Fruit fly (Drosophila melanogaster): ENCODE data around the gene ranshi.
A peak's percentile ranks its signal among the peaks of the same experiment; 100 is the strongest.

DNA sequence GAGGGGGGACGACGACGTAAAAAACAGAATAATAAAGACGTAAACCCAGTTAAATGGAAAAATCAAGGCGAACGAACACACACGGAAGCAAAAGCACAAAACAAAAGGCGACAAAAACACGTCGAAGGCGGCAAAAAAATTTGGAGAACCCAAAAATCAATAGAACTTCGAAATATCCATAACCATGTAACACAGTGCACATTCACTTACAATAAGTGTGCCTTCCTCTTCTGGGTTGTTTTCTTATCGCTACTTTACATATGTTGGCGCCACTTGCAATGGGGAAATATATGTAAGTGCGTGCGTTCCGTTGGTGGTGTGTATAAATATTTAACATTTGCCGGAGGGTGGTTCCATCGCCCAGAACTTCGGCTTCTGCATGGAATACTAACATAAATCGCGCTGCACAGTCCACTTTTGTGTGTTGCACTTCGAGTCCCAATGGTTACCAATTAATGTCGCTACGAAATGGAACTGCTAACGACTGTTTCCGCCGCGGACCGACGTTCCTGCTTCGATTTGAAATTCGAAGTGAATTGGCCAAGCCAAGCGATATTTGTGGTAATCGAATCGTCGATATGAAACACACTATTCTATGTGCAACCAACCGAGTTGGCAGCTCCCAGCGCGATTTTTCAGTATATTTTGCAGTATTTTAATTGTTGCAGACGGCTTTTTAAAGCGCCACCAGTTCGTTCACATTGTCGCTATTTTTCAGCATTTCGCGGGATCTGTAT, 17.8 kb upstream of the ranshi start, which contains the start of the genes CG9801 and Nasp:
- TF ChIP-seq Eip75B (GFP tag; optimal IDR thresholded peaks at IDR 0.05) (no peak), Blimp-1 (GFP tag; optimal IDR thresholded peaks at IDR 0.05) (no peak), pdm3 (GFP tag; optimal IDR thresholded peaks at IDR 0.05) (peak; percentile 3), CG6276 (GFP tag; optimal IDR thresholded peaks at IDR 0.05) (no peak), dac (GFP tag; optimal IDR thresholded peaks at IDR 0.05) (no peak), lz (GFP tag; optimal IDR thresholded peaks at IDR 0.05) (peak; percentile 45), fd59A (GFP tag; optimal IDR thresholded peaks at IDR 0.05) (no peak), Lpt (GFP tag; optimal IDR thresholded peaks at IDR 0.05) (no peak), OdsH (GFP tag; optimal IDR thresholded peaks at IDR 0.05) (no peak), Sox102F (GFP tag; optimal IDR thresholded peaks at IDR 0.05) (peak; percentile 5), CG6854 (GFP tag; optimal IDR thresholded peaks at IDR 0.05) (peak; percentile 15), CG4318 (GFP tag; optimal IDR thresholded peaks at IDR 0.05) (no peak)

All from whole organism, prepupa.